Fruit fly (Drosophila melanogaster): ENCODE results near the gene CG11722.
A peak's percentile ranks its signal among the peaks of the same experiment; 100 is the strongest.

CG11722 gene

dm6 chr3R:10054278-10054975, 9.1 kb upstream of the CG11722 start (continued):
- TF ChIP-seq shn (GFP tag; optimal IDR thresholded peaks at IDR 0.05) = no peak
- no peak for TF ChIP-seq CG1529 (GFP tag; optimal IDR thresholded peaks at IDR 0.05)
- TF ChIP-seq mirr (GFP tag; optimal IDR thresholded peaks at IDR 0.05) = peak; percentile 95
- no peak for TF ChIP-seq CG13123 (GFP tag; optimal IDR thresholded peaks at IDR 0.05)
- TF ChIP-seq CG31441 (GFP tag; IDR thresholded peaks at IDR 0.05) = 0 out of 2 replicates have a peak, but pooled peaks have one; percentile 8
- no peak for TF ChIP-seq sisA (GFP tag; IDR thresholded peaks at IDR 0.05)
- TF ChIP-seq Dip2 (GFP tag; IDR thresholded peaks at IDR 0.05) = no peak
- TF ChIP-seq CG12299 (tag; optimal IDR thresholded peaks at IDR 0.05) = no peak
- no peak for TF ChIP-seq dysf (GFP tag; IDR thresholded peaks at IDR 0.05)
- no peak for TF ChIP-seq luna (GFP tag; optimal IDR thresholded peaks at IDR 0.05)
- no peak for TF ChIP-seq Awh (GFP tag; IDR thresholded peaks at IDR 0.05)
- no peak for TF ChIP-seq NfI (GFP tag; optimal IDR thresholded peaks at IDR 0.05)
- peak; percentile 45 for TF ChIP-seq CG15269 (tag; optimal IDR thresholded peaks at IDR 0.05)
- no peak for TF ChIP-seq CG6683 (GFP tag; optimal IDR thresholded peaks at IDR 0.05)
- peak; percentile 93 for TF ChIP-seq Vsx1 (GFP tag; optimal IDR thresholded peaks at IDR 0.05)
- no peak for TF ChIP-seq seq (GFP tag; IDR thresholded peaks at IDR 0.05)
- no peak for TF ChIP-seq CG10565 (GFP tag; optimal IDR thresholded peaks at IDR 0.05)
- TF ChIP-seq CG15696 (tag; optimal IDR thresholded peaks at IDR 0.05) = no peak
- TF ChIP-seq sens (GFP tag) = peak; percentile 41
- peak; percentile 41 for TF ChIP-seq CG18599 (GFP tag; optimal IDR thresholded peaks at IDR 0.05)
- peak; percentile 54 for TF ChIP-seq CoRest (tag; optimal IDR thresholded peaks at IDR 0.05)
- TF ChIP-seq nom (GFP tag; optimal IDR thresholded peaks at IDR 0.05) = no peak
- TF ChIP-seq BtbVII (GFP tag; optimal IDR thresholded peaks at IDR 0.05) = peak; percentile 84
- TF ChIP-seq CG11398 (GFP tag; optimal IDR thresholded peaks at IDR 0.05) = no peak
- peak; percentile 25 for TF ChIP-seq CG30403 (GFP tag; optimal IDR thresholded peaks at IDR 0.05)
- peak; percentile 32 for TF ChIP-seq Hand (GFP tag; optimal IDR thresholded peaks at IDR 0.05)
- TF ChIP-seq CG17912 (GFP tag; optimal IDR thresholded peaks at IDR 0.05) = no peak
- TF ChIP-seq CG6272 (GFP tag; IDR thresholded peaks at IDR 0.05) = no peak
- TF ChIP-seq Meics (GFP tag; optimal IDR thresholded peaks at IDR 0.05) = peak; percentile 40
- TF ChIP-seq fd102C (GFP tag; optimal IDR thresholded peaks at IDR 0.05) = no peak
- no peak for TF ChIP-seq CG1024 (GFP tag; IDR thresholded peaks at IDR 0.05)
- no peak for TF ChIP-seq gsb (GFP tag; IDR thresholded peaks at IDR 0.05)
- TF ChIP-seq CG2678 (tag; optimal IDR thresholded peaks at IDR 0.05) = peak; percentile 62
- no peak for TF ChIP-seq CG2202 (tag; optimal IDR thresholded peaks at IDR 0.05)
- TF ChIP-seq CG3065 (GFP tag; optimal IDR thresholded peaks at IDR 0.05) = no peak
- no peak for TF ChIP-seq CG11093 (GFP tag; IDR thresholded peaks at IDR 0.05)
- TF ChIP-seq CG12769 (tag; optimal IDR thresholded peaks at IDR 0.05) = peak; percentile 48
- no peak for TF ChIP-seq cg (GFP tag; optimal IDR thresholded peaks at IDR 0.05)
- no peak for TF ChIP-seq CG4360 (GFP tag; IDR thresholded peaks at IDR 0.05)
- TF ChIP-seq CG8924 (tag; optimal IDR thresholded peaks at IDR 0.05) = peak; percentile 35
- TF ChIP-seq sob (GFP tag; IDR thresholded peaks at IDR 0.05) = no peak
- TF ChIP-seq CG1832 (GFP tag; optimal IDR thresholded peaks at IDR 0.05) = no peak
- TF ChIP-seq vfl (GFP tag; optimal IDR thresholded peaks at IDR 0.05) = no peak
- TF ChIP-seq slou (GFP tag; optimal IDR thresholded peaks at IDR 0.05) = no peak
- TF ChIP-seq tll (GFP tag; optimal IDR thresholded peaks at IDR 0.05) = no peak
- TF ChIP-seq Doc3 (GFP tag; IDR thresholded peaks at IDR 0.05; ENCODE audit: partially characterized antibody) = no peak
- TF ChIP-seq CG17359 (tag; optimal IDR thresholded peaks at IDR 0.05) = no peak
- 0 out of 2 replicates have a peak, but pooled peaks have one; percentile 6 for TF ChIP-seq E2f2 (GFP tag; IDR thresholded peaks at IDR 0.05)
- TF ChIP-seq CG13296 (GFP tag; optimal IDR thresholded peaks at IDR 0.05) = peak; percentile 54
- no peak for TF ChIP-seq her (GFP tag; optimal IDR thresholded peaks at IDR 0.05)

Measured in whole organism, embryonic.